Worm (Caenorhabditis elegans): ENCODE data around the gene hsp-43.
A peak's percentile ranks its signal among the peaks of the same experiment; 100 is the strongest.

The hsp-43 gene

ce11 chrX:6203315-6203714, 32.0 kb downstream of the hsp-43 start:
- peak; percentile 21 for TF ChIP-seq sma-9 (GFP tag; optimal IDR thresholded peaks at IDR 0.05)
- no peak for TF ChIP-seq sma-9 (tag; optimal IDR thresholded peaks at IDR 0.05)
- TF ChIP-seq R02D3.7 (tag; optimal IDR thresholded peaks at IDR 0.05): no peak

ce11 chrX:6202809-6203208, 32.5 kb downstream of the hsp-43 start:
- TF ChIP-seq ztf-4 (tag; optimal IDR thresholded peaks at IDR 0.05) (peak; percentile 27), F13H6.1 (tag; optimal IDR thresholded peaks at IDR 0.05) (peak; percentile 19), nhr-6 (tag; optimal IDR thresholded peaks at IDR 0.05) (no peak), nhr-129 (tag; optimal IDR thresholded peaks at IDR 0.05) (peak; percentile 64), C34F6.9 (tag; optimal IDR thresholded peaks at IDR 0.05) (peak; percentile 8), lin-39 (tag; optimal IDR thresholded peaks at IDR 0.05) (no peak), lsy-2 (tag; optimal IDR thresholded peaks at IDR 0.05) (peak in 1 of 2 experiments; percentile 27)

- TF ChIP-seq egl-27 (tag; optimal IDR thresholded peaks at IDR 0.05) (peak; percentile 18), sma-3 (GFP tag; optimal IDR thresholded peaks at IDR 0.05) (peak; percentile 79), fos-1 (tag; optimal IDR thresholded peaks at IDR 0.05) (peak; percentile 32), nhr-21 (tag; optimal IDR thresholded peaks at IDR 0.05) (peak; percentile 80), lin-13 (GFP tag; optimal IDR thresholded peaks at IDR 0.05) (no peak), nhr-25 (tag; optimal IDR thresholded peaks at IDR 0.05) (peak; percentile 56), crh-2 (tag; optimal IDR thresholded peaks at IDR 0.05) (peak; percentile 1), elt-3 (tag; optimal IDR thresholded peaks at IDR 0.05) (no peak), elt-1 (tag; optimal IDR thresholded peaks at IDR 0.05) (no peak), nhr-6 (tag; optimal IDR thresholded peaks at IDR 0.05) (peak; percentile 0), sma-9 (GFP tag; optimal IDR thresholded peaks at IDR 0.05) (peak; percentile 66), sma-9 (tag; optimal IDR thresholded peaks at IDR 0.05) (no peak), blmp-1 (tag; optimal IDR thresholded peaks at IDR 0.05; ENCODE audit: insufficient read depth) (peak; percentile 57), mdl-1 (tag; optimal IDR thresholded peaks at IDR 0.05) (peak in 1 of 2 experiments; percentile 30), nhr-129 (tag; optimal IDR thresholded peaks at IDR 0.05) (peak; percentile 56), lsy-2 (tag; optimal IDR thresholded peaks at IDR 0.05) (peak in 1 of 2 experiments; percentile 57)
Observed at ce11 chrX:6201542-6201941, 33.8 kb downstream of the hsp-43 start.

- TF ChIP-seq unc-39 (tag; optimal IDR thresholded peaks at IDR 0.05): no peak
- no peak for TF ChIP-seq lin-39 (tag; optimal IDR thresholded peaks at IDR 0.05)
- TF ChIP-seq C34F6.9 (tag; optimal IDR thresholded peaks at IDR 0.05): no peak
- TF ChIP-seq nhr-21 (tag; optimal IDR thresholded peaks at IDR 0.05): no peak
- TF ChIP-seq blmp-1 (tag; optimal IDR thresholded peaks at IDR 0.05; ENCODE audit: insufficient read depth): no peak
- no peak for TF ChIP-seq nhr-129 (tag; optimal IDR thresholded peaks at IDR 0.05)
- TF ChIP-seq alr-1 (tag; optimal IDR thresholded peaks at IDR 0.05): no peak
- TF ChIP-seq dmd-4 (tag; optimal IDR thresholded peaks at IDR 0.05): no peak
- TF ChIP-seq sma-3 (GFP tag; optimal IDR thresholded peaks at IDR 0.05): no peak
- no peak for TF ChIP-seq mbf-1 (tag; optimal IDR thresholded peaks at IDR 0.05)
- no peak for TF ChIP-seq unc-62 (GFP tag; optimal IDR thresholded peaks at IDR 0.05)
- TF ChIP-seq ceh-82 (tag; optimal IDR thresholded peaks at IDR 0.05): no peak
- TF ChIP-seq ZK546.5 (tag; optimal IDR thresholded peaks at IDR 0.05): no peak
Observed at ce11 chrX:6196627-6197026, 38.7 kb downstream of the hsp-43 start, which contains the start of gene daf-9. daf-9 (plus strand) TSS chrX:6196927.

- TF ChIP-seq nhr-129 (tag; optimal IDR thresholded peaks at IDR 0.05) (no peak), sma-9 (GFP tag; optimal IDR thresholded peaks at IDR 0.05) (peak; percentile 3), sma-9 (tag; optimal IDR thresholded peaks at IDR 0.05) (no peak)
Observed at ce11 chrX:6194191-6194724, 41.1 kb downstream of the hsp-43 start, which contains the start of gene ceh-54. ceh-54 (minus strand) TSS chrX:6194241.

ce11 chrX:6189955-6190354, 45.4 kb downstream of the hsp-43 start, which contains the start of gene T13C5.9:
T13C5.9 (plus strand) TSS chrX:6190255.
- no peak for TF ChIP-seq F13H6.1 (tag; optimal IDR thresholded peaks at IDR 0.05)
- no peak for TF ChIP-seq lsy-2 (tag; optimal IDR thresholded peaks at IDR 0.05)
- TF ChIP-seq mab-5 (tag; optimal IDR thresholded peaks at IDR 0.05): no peak
- TF ChIP-seq aly-2 (tag; optimal IDR thresholded peaks at IDR 0.05): no peak
- TF ChIP-seq nhr-129 (tag; optimal IDR thresholded peaks at IDR 0.05): no peak
- TF ChIP-seq gmeb-1 (tag; optimal IDR thresholded peaks at IDR 0.05): no peak
- TF ChIP-seq ceh-82 (tag; optimal IDR thresholded peaks at IDR 0.05): no peak
- TF ChIP-seq nhr-12 (tag; optimal IDR thresholded peaks at IDR 0.05): no peak
- no peak for TF ChIP-seq nhr-237 (tag; optimal IDR thresholded peaks at IDR 0.05)
- TF ChIP-seq mdl-1 (tag; optimal IDR thresholded peaks at IDR 0.05): no peak
- TF ChIP-seq fos-1 (tag; optimal IDR thresholded peaks at IDR 0.05): no peak
- no peak for TF ChIP-seq elt-3 (tag; optimal IDR thresholded peaks at IDR 0.05)

Measured in whole organism, L2 larva.